Worm (Caenorhabditis elegans) whole organism, young adult: ENCODE measurements around the gene tag-322.

Source experiments
- Y56A3A.18 ChIP-seq: fragments of 200-800 bp; sonication (Bioruptor generic); IDR thresholded peaks from 2 replicates; pipeline ENCODE4 v1.3.6; 2022; ENCODE audit warnings: missing genetic modification reagents, missing genetic modification characterization, missing compliant biosample characterization
- madf-6 ChIP-seq: fragments of 200-800 bp; sonication (Bioruptor generic); IDR thresholded peaks from 2 replicates; pipeline ENCODE4 v1.3.6; 2022; ENCODE audit warnings: missing genetic modification reagents, missing genetic modification characterization, missing compliant biosample characterization
- nfya-1 ChIP-seq: sonication (generic microtip); optimal IDR thresholded peaks from 2 replicates; lab custom pipeline; 2017; ENCODE audit warnings: antibody characterized with exemption, missing compliant biosample characterization, missing genetic modification characterization, borderline replicate concordance; ENCODE audit not compliant: insufficient read depth

- TF ChIP-seq nfya-1 (tag; lab: Kevin White, UChicago) (no peak), Y56A3A.18 (GFP tag; lab: Robert Waterston, UW) (no peak), madf-6 (GFP tag; lab: Robert Waterston, UW) (no peak)
Observed at ce11 chrIV:7812709-7813108, 27.4 kb upstream of the tag-322 start, which contains the start of gene zgpa-1.
